Worm (Caenorhabditis elegans): Measurements from ENCODE around the gene clec-39.

DNA sequence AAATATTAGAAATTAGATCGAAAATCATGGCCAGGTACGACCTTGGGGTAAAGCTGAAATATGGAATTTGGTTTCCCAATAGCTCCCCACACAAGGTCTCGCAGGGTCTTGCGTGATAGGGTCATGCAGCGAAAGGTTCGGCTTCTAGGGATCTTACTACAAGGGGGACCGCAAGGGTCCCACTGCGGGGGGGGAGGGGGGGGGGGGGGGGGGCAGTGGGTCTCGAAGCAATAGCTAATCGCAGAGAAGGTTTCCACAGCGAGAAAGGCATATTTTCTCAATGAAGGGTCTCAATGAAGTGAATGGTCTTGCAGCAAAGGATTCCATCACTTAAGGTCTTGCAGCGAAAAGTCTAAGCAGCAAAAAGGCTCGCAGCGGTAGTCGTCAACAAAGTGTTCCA, 46.1 kb upstream of the clec-39 start:
- no peak for TF ChIP-seq nfya-2 (GFP tag; IDR thresholded peaks at IDR 0.05)
- no peak for TF ChIP-seq rcor-1 (GFP tag; IDR thresholded peaks at IDR 0.05)
- TF ChIP-seq athp-1 (tag; optimal IDR thresholded peaks at IDR 0.05): no peak
- TF ChIP-seq lin-26 (GFP tag; IDR thresholded peaks at IDR 0.05): no peak
- TF ChIP-seq attf-6 (GFP tag; IDR thresholded peaks at IDR 0.05): no peak
- TF ChIP-seq unc-62 (GFP tag; optimal IDR thresholded peaks at IDR 0.05): no peak
- no peak for TF ChIP-seq F52B5.7 (tag; optimal IDR thresholded peaks at IDR 0.05)

All from whole organism, young adult.